Worm (Caenorhabditis elegans) whole organism, L4 larva: ENCODE measurements around the gene cct-5.

Experiments
- F10B5.3 ChIP-seq: sonication (generic microtip); optimal IDR thresholded peaks from 2 replicates; lab custom pipeline; 2016; ENCODE audit warnings: mild to moderate bottlenecking, missing genetic modification characterization, missing compliant biosample characterization
- F26F4.8 ChIP-seq: fragments of 200-800 bp; sonication (Bioruptor generic); conservative IDR thresholded peaks from 2 replicates; pipeline ENCODE4 v1.3.6; 2022; ENCODE audit warnings: missing genetic modification characterization, missing compliant biosample characterization
- F49E8.2 ChIP-seq: sonication (generic microtip); optimal IDR thresholded peaks from 2 replicates; lab custom pipeline; 2016; ENCODE audit warnings: missing compliant biosample characterization, mild to moderate bottlenecking, missing genetic modification characterization, borderline replicate concordance
- R02D3.7 ChIP-seq: fragments of 150-350 bp; sonication (generic microtip); optimal IDR thresholded peaks from 3 replicates; lab custom pipeline; 2014; ENCODE audit warnings: missing biosample characterization, missing genetic modification characterization
- T26A8.4 ChIP-seq: fragments of 200-800 bp; sonication (Bioruptor generic); IDR thresholded peaks from 2 replicates; pipeline ENCODE4 v1.3.6; 2022; ENCODE audit warnings: missing genetic modification characterization, missing compliant biosample characterization
- Y48G9A.11 ChIP-seq: fragments of 200-800 bp; sonication (Bioruptor generic); IDR thresholded peaks from 2 replicates; pipeline ENCODE4 v1.3.6; 2022; ENCODE audit warnings: missing genetic modification reagents, missing genetic modification characterization, missing compliant biosample characterization
- Y5F2A.4 ChIP-seq: fragments of 200-800 bp; sonication (Bioruptor generic); optimal IDR thresholded peaks from 2 replicates; lab custom pipeline; 2018; ENCODE audit warnings: mild to moderate bottlenecking, missing genetic modification characterization, missing compliant biosample characterization
- Y75B8A.6 ChIP-seq: fragments of 200-800 bp; sonication (Bioruptor generic); IDR thresholded peaks from 2 replicates; pipeline ENCODE4 v1.3.6; 2022; ENCODE audit warnings: missing genetic modification reagents, missing genetic modification characterization, missing compliant biosample characterization
- ZK546.5 ChIP-seq, 2 experiments: sonication (generic microtip); optimal IDR thresholded peaks; 2 replicates each; lab custom pipeline; 2017; ENCODE audit warnings: missing biosample characterization in 2 of 2, missing genetic modification characterization in 2 of 2
- aha-1 ChIP-seq: fragments of 150-350 bp; peaks from one replicate; lab custom pipeline; 2014; ENCODE audit warnings: missing biosample characterization, missing genetic modification characterization
- aly-2 ChIP-seq: sonication (generic microtip); optimal IDR thresholded peaks from 2 replicates; lab custom pipeline; 2018; ENCODE audit warnings: missing biosample characterization, missing genetic modification characterization
- ama-1 ChIP-seq: fragments of 150-350 bp; optimal IDR thresholded peaks from 2 replicates; lab custom pipeline; 2014; ENCODE audit warnings: inconsistent platforms, mixed read lengths
- ceh-20 ChIP-seq: fragments of 200-800 bp; sonication (Bioruptor generic); IDR thresholded peaks from 2 replicates; pipeline ENCODE4 v1.3.6; 2022; ENCODE audit warnings: missing genetic modification reagents, missing genetic modification characterization, missing compliant biosample characterization
- ceh-32 ChIP-seq: sonication (generic microtip); optimal IDR thresholded peaks from 2 replicates; lab custom pipeline; 2016; ENCODE audit warnings: mild to moderate bottlenecking, missing genetic modification characterization, missing compliant biosample characterization; ENCODE audit not compliant: poor library complexity
- ceh-62 ChIP-seq: sonication (generic microtip); optimal IDR thresholded peaks from 2 replicates; lab custom pipeline; 2017; ENCODE audit warnings: missing biosample characterization, missing genetic modification characterization
- ces-1 ChIP-seq: fragments of 150-350 bp; sonication (generic microtip); optimal IDR thresholded peaks from 4 replicates; lab custom pipeline; 2014; ENCODE audit warnings: missing biosample characterization, missing genetic modification reagents, missing genetic modification characterization
- ctbp-1 ChIP-seq: fragments of 200-800 bp; sonication (Bioruptor generic); IDR thresholded peaks from 2 replicates; pipeline ENCODE4 v1.3.6; 2022; ENCODE audit warnings: missing genetic modification reagents, missing genetic modification characterization, missing compliant biosample characterization
- dmd-9 ChIP-seq: fragments of 200-800 bp; sonication (Bioruptor generic); IDR thresholded peaks from 2 replicates; pipeline ENCODE4 v1.3.6; 2022; ENCODE audit warnings: missing genetic modification reagents, missing genetic modification characterization, missing compliant biosample characterization
- dve-1 ChIP-seq: sonication (generic microtip); optimal IDR thresholded peaks from 2 replicates; lab custom pipeline; 2017; ENCODE audit warnings: antibody characterized with exemption, mild to moderate bottlenecking, missing genetic modification characterization, missing compliant biosample characterization; ENCODE audit not compliant: insufficient read depth
- fkh-10 ChIP-seq: fragments of 150-350 bp; optimal IDR thresholded peaks from 2 replicates; lab custom pipeline; 2014; ENCODE audit warnings: missing biosample characterization, missing genetic modification reagents, missing genetic modification characterization
- hlh-11 ChIP-seq: fragments of 200-800 bp; sonication (Bioruptor generic); optimal IDR thresholded peaks from 2 replicates; lab custom pipeline; 2018; ENCODE audit warnings: mild to moderate bottlenecking, missing genetic modification characterization, missing compliant biosample characterization
- lin-1 ChIP-seq: fragments of 200-800 bp; sonication (Bioruptor generic); IDR thresholded peaks from 2 replicates; pipeline ENCODE4 v1.3.6; 2022; ENCODE audit warnings: missing genetic modification reagents, missing genetic modification characterization, missing compliant biosample characterization
- lin-29 ChIP-seq: fragments of 200-800 bp; sonication (Bioruptor generic); IDR thresholded peaks from 2 replicates; pipeline ENCODE4 v1.3.6; 2022; ENCODE audit warnings: missing genetic modification reagents, missing genetic modification characterization, missing compliant biosample characterization
- lin-38 ChIP-seq: fragments of 200-800 bp; sonication (Bioruptor generic); IDR thresholded peaks from 2 replicates; pipeline ENCODE4 v1.3.6; 2022; ENCODE audit warnings: missing genetic modification reagents, missing genetic modification characterization, missing compliant biosample characterization
- lin-39 ChIP-seq: fragments of 150-350 bp; optimal IDR thresholded peaks from 2 replicates; lab custom pipeline; 2014; ENCODE audit warnings: missing biosample characterization, missing genetic modification reagents, missing genetic modification characterization
- lir-3 ChIP-seq: sonication (generic microtip); optimal IDR thresholded peaks from 2 replicates; lab custom pipeline; 2016; ENCODE audit warnings: mild to moderate bottlenecking, missing genetic modification characterization, missing compliant biosample characterization
- lsy-2 ChIP-seq, 2 experiments: fragments of 150-350 bp in 1 of 2; sonication (generic microtip) in 1 of 2; optimal IDR thresholded peaks; 2 replicates each; lab custom pipeline; 2014 to 2017; ENCODE audit warnings: missing biosample characterization in 2 of 2, missing genetic modification characterization in 2 of 2
- mdl-1 ChIP-seq, 2 experiments: fragments of 150-350 bp in 1 of 2; sonication (generic microtip) in 1 of 2; optimal IDR thresholded peaks; 2 replicates each; lab custom pipeline; 2014 to 2017; ENCODE audit warnings: missing biosample characterization in 2 of 2, missing genetic modification characterization in 2 of 2
- mdt-29 ChIP-seq: fragments of 200-800 bp; sonication (Bioruptor generic); IDR thresholded peaks from 2 replicates; pipeline ENCODE4 v1.3.6; 2022; ENCODE audit warnings: missing genetic modification reagents, missing genetic modification characterization, missing compliant biosample characterization
- mep-1 ChIP-seq: fragments of 150-350 bp; sonication (generic microtip); optimal IDR thresholded peaks from 3 replicates; lab custom pipeline; 2014; ENCODE audit warnings: missing biosample characterization, missing genetic modification characterization
- mes-2 ChIP-seq: sonication (generic microtip); optimal IDR thresholded peaks from 2 replicates; lab custom pipeline; 2016; ENCODE audit warnings: missing genotype, mild to moderate bottlenecking, missing genetic modification characterization, missing compliant biosample characterization; ENCODE audit not compliant: poor library complexity, severe bottlenecking
- mxl-2 ChIP-seq: fragments of 200-800 bp; sonication (Bioruptor generic); conservative IDR thresholded peaks from 2 replicates; pipeline ENCODE4 v1.3.6; 2022; ENCODE audit warnings: missing genetic modification reagents, missing genetic modification characterization, missing compliant biosample characterization
- nhr-10 ChIP-seq: fragments of 150-350 bp; optimal IDR thresholded peaks from 2 replicates; lab custom pipeline; 2014; ENCODE audit warnings: missing biosample characterization, missing genetic modification characterization
- nhr-11 ChIP-seq: fragments of 150-350 bp; optimal IDR thresholded peaks from 2 replicates; lab custom pipeline; 2014; ENCODE audit warnings: missing biosample characterization, missing genetic modification characterization
- nhr-41 ChIP-seq: fragments of 200-800 bp; sonication (Bioruptor generic); IDR thresholded peaks from 2 replicates; pipeline ENCODE4 v1.3.6; 2022; ENCODE audit warnings: missing genetic modification reagents, missing genetic modification characterization, missing compliant biosample characterization
- nhr-48 ChIP-seq: sonication (generic microtip); optimal IDR thresholded peaks from 2 replicates; lab custom pipeline; 2016; ENCODE audit warnings: mild to moderate bottlenecking, missing genetic modification characterization, missing compliant biosample characterization
- nhr-77 ChIP-seq: fragments of 150-350 bp; optimal IDR thresholded peaks from 2 replicates; lab custom pipeline; 2014; ENCODE audit warnings: missing biosample characterization, missing genetic modification characterization
- pha-4 ChIP-seq, 2 experiments: fragments of 150-350 bp in 1 of 2; fragments of 200-800 bp in 1 of 2; sonication (Bioruptor generic) in 1 of 2; IDR thresholded peaks in 1 of 2; optimal IDR thresholded peaks in 1 of 2; 2 replicates each; pipeline versions ENCODE4 v1.3.6 to Lab custom; 2014 to 2022; ENCODE audit warnings: missing genetic modification characterization in 2 of 2, missing genetic modification reagents in 2 of 2, missing biosample characterization in 1 of 2, missing compliant biosample characterization in 1 of 2
- php-3 ChIP-seq: fragments of 200-800 bp; sonication (Bioruptor generic); IDR thresholded peaks from 2 replicates; pipeline ENCODE4 v1.3.6; 2022; ENCODE audit warnings: missing genetic modification reagents, missing genetic modification characterization, missing compliant biosample characterization
- set-16 ChIP-seq: fragments of 200-800 bp; sonication (Bioruptor generic); IDR thresholded peaks from 2 replicates; pipeline ENCODE4 v1.3.6; 2022; ENCODE audit warnings: missing genetic modification reagents, missing genetic modification characterization, missing compliant biosample characterization
- snpc-1.2 ChIP-seq: fragments of 200-800 bp; sonication (Bioruptor generic); IDR thresholded peaks from 2 replicates; pipeline ENCODE4 v1.3.6; 2022; ENCODE audit warnings: missing genetic modification reagents, missing genetic modification characterization, missing compliant biosample characterization
- snpc-4 ChIP-seq: fragments of 150-350 bp; optimal IDR thresholded peaks from 2 replicates; lab custom pipeline; 2014; ENCODE audit warnings: missing biosample characterization, missing genetic modification characterization
- spr-3 ChIP-seq: fragments of 200-800 bp; sonication (Bioruptor generic); optimal IDR thresholded peaks from 2 replicates; lab custom pipeline; 2018; ENCODE audit warnings: mild to moderate bottlenecking, missing genetic modification characterization, missing compliant biosample characterization
- tag-97 ChIP-seq: fragments of 200-800 bp; sonication (Bioruptor generic); IDR thresholded peaks from 2 replicates; pipeline ENCODE4 v1.3.6; 2022; ENCODE audit warnings: missing genetic modification characterization, missing compliant biosample characterization
- tra-1 ChIP-seq: fragments of 200-800 bp; sonication (Bioruptor generic); IDR thresholded peaks from 2 replicates; pipeline ENCODE4 v1.3.6; 2022; ENCODE audit warnings: missing genetic modification reagents, missing genetic modification characterization, missing compliant biosample characterization
- unc-39 ChIP-seq: sonication (generic microtip); optimal IDR thresholded peaks from 2 replicates; lab custom pipeline; 2017; ENCODE audit warnings: missing biosample characterization, missing genetic modification characterization
- zfp-2 ChIP-seq: sonication (generic microtip); optimal IDR thresholded peaks from 2 replicates; lab custom pipeline; 2016; ENCODE audit warnings: mild to moderate bottlenecking, missing genetic modification characterization, missing compliant biosample characterization
- zip-11 ChIP-seq: fragments of 200-800 bp; sonication (Bioruptor generic); IDR thresholded peaks from 2 replicates; pipeline ENCODE4 v1.3.6; 2022; ENCODE audit warnings: missing genetic modification characterization, missing compliant biosample characterization
- zip-2 ChIP-seq: fragments of 150-350 bp; optimal IDR thresholded peaks from 2 replicates; lab custom pipeline; 2014; ENCODE audit warnings: missing biosample characterization, missing genetic modification characterization
- ztf-7 ChIP-seq: fragments of 150-350 bp; optimal IDR thresholded peaks from 2 replicates; lab custom pipeline; 2014; ENCODE audit warnings: missing biosample characterization, missing genetic modification characterization

cct-5 gene

ce11 chrIII:4475428-4475968, 32.4 kb downstream of the cct-5 start, which contains the start of gene rps-1:
TSS of gene rps-1 (plus strand) at chrIII:4475918.
- peak; percentile 96 for TF ChIP-seq nhr-48 (tag; lab: Kevin White, UChicago)
- TF ChIP-seq mdt-29 (GFP tag; lab: Robert Waterston, UW), result peak; percentile 93
- TF ChIP-seq mes-2 (tag; lab: Kevin White, UChicago), result peak; percentile 99
- TF ChIP-seq zip-11, result peak; percentile 57; the same call in 1 of the 2 replicates
- TF ChIP-seq zip-2, result peak; percentile 90
- TF ChIP-seq ces-1 (GFP tag; lab: Kevin White, UChicago), result peak; percentile 87
- TF ChIP-seq Y75B8A.6 (GFP tag; lab: Robert Waterston, UW), result peak; percentile 90
- TF ChIP-seq dve-1, result peak; percentile 99
- peak; percentile 64 for TF ChIP-seq lir-3
- TF ChIP-seq tag-97, result no peak
- peak; percentile 95 for TF ChIP-seq lin-29 (GFP tag; lab: Robert Waterston, UW)
- TF ChIP-seq mxl-2 (GFP tag; lab: Robert Waterston, UW), result peak; percentile 77
- TF ChIP-seq Y48G9A.11 (GFP tag; lab: Robert Waterston, UW), result peak; percentile 83
- TF ChIP-seq nhr-77, result peak; percentile 98
- peak; percentile 97 for TF ChIP-seq pha-4 (GFP tag; IDR thresholded peaks at IDR 0.05; lab: Robert Waterston, UW)
- peak; percentile 98 for TF ChIP-seq pha-4 (tag; optimal IDR thresholded peaks at IDR 0.05; lab: Kevin White, UChicago)
- TF ChIP-seq dmd-9 (GFP tag; lab: Robert Waterston, UW), result peak; percentile 98
- TF ChIP-seq hlh-11 (tag; lab: Kevin White, UChicago), result peak; percentile 98
- peak; percentile 91 for TF ChIP-seq Y5F2A.4
- TF ChIP-seq R02D3.7 (tag; lab: Kevin White, UChicago), result peak; percentile 17
- TF ChIP-seq fkh-10 (GFP tag; lab: Kevin White, UChicago), result peak; percentile 94
- TF ChIP-seq F10B5.3 (tag; lab: Kevin White, UChicago), result peak; percentile 92
- peak; percentile 57 for TF ChIP-seq snpc-4 (tag; lab: Kevin White, UChicago)
- TF ChIP-seq unc-39 (tag; lab: Kevin White, UChicago), result no peak
- TF ChIP-seq nhr-11 (tag; lab: Kevin White, UChicago), result peak; percentile 99
- no peak for TF ChIP-seq aly-2 (tag; lab: Kevin White, UChicago)
- TF ChIP-seq mdl-1 (tag; optimal IDR thresholded peaks at IDR 0.05; lab: Kevin White, UChicago), result peak; percentile 93 to 96
- TF ChIP-seq nhr-41 (GFP tag; lab: Robert Waterston, UW), result peak; percentile 81
- peak; percentile 97 for TF ChIP-seq lin-1 (GFP tag; lab: Robert Waterston, UW)
- peak; percentile 98 for TF ChIP-seq T26A8.4
- TF ChIP-seq lsy-2 (tag; optimal IDR thresholded peaks at IDR 0.05; lab: Kevin White, UChicago), result peak; percentile 100
- TF ChIP-seq ceh-62 (tag; lab: Kevin White, UChicago), result no peak
- TF ChIP-seq ceh-20, result peak; percentile 96
- TF ChIP-seq ZK546.5 (tag; optimal IDR thresholded peaks at IDR 0.05; lab: Kevin White, UChicago), result peak; percentile 14 to 74
- TF ChIP-seq lin-39 (tag; lab: Kevin White, UChicago), result no peak
- peak; percentile 83 for TF ChIP-seq ceh-32
- TF ChIP-seq mep-1 (tag; lab: Kevin White, UChicago), result peak; percentile 99
- TF ChIP-seq tra-1 (GFP tag; lab: Robert Waterston, UW), result peak; percentile 99
- 0 out of 2 replicates have a peak, but pooled peaks have one; percentile 34 for TF ChIP-seq set-16
- TF ChIP-seq lin-38 (GFP tag; lab: Robert Waterston, UW), result peak; percentile 95
- TF ChIP-seq spr-3 (GFP tag; lab: Kevin White, UChicago), result peak; percentile 96
- peak; percentile 97 for TF ChIP-seq ctbp-1 (GFP tag; lab: Robert Waterston, UW)
- peak; percentile 89 for TF ChIP-seq zfp-2 (tag; lab: Kevin White, UChicago)
- TF ChIP-seq ztf-7 (tag; lab: Kevin White, UChicago), result peak; percentile 94
- TF ChIP-seq F49E8.2 (tag; lab: Kevin White, UChicago), result peak; percentile 87
- TF ChIP-seq F26F4.8 (GFP tag; lab: Robert Waterston, UW), result no peak
- TF ChIP-seq snpc-1.2 (GFP tag; lab: Robert Waterston, UW), result peak; percentile 82
- TF ChIP-seq aha-1, result peak; percentile 100
- TF ChIP-seq ama-1, result peak; percentile 77
- peak; percentile 91 for TF ChIP-seq nhr-10
- TF ChIP-seq php-3 (GFP tag; lab: Robert Waterston, UW), result peak; percentile 91
